Worm (Caenorhabditis elegans) whole organism, midembryonic: Measurements from ENCODE around the gene sld-5.

ENCODE experiments used
- T22C8.4 ChIP-seq: fragments of 200-800 bp; sonication (Bioruptor generic); IDR thresholded peaks from 2 replicates; pipeline ENCODE4 v1.3.6; 2022; ENCODE audit warnings: missing genetic modification characterization, missing compliant biosample characterization
- cog-1 ChIP-seq: sonication (generic microtip); optimal IDR thresholded peaks from 2 replicates; lab custom pipeline; 2016; ENCODE audit warnings: missing genetic modification characterization, missing compliant biosample characterization
- flt-1 ChIP-seq: fragments of 200-800 bp; sonication (Bioruptor generic); IDR thresholded peaks from 2 replicates; pipeline ENCODE4 v1.3.6; 2022; ENCODE audit warnings: missing genetic modification characterization, missing compliant biosample characterization
- klf-2 ChIP-seq: fragments of 200-800 bp; sonication (Bioruptor generic); conservative IDR thresholded peaks from 2 replicates; pipeline ENCODE4 v1.3.6; 2022; ENCODE audit warnings: missing genetic modification reagents, missing genetic modification characterization, missing compliant biosample characterization
- med-1 ChIP-seq: sonication (generic microtip); optimal IDR thresholded peaks from 2 replicates; lab custom pipeline; 2017; ENCODE audit warnings: missing genetic modification characterization, mild to moderate bottlenecking, missing compliant biosample characterization, antibody characterized with exemption, missing genetic modification reagents; ENCODE audit not compliant: insufficient read depth
- ref-1 ChIP-seq: fragments of 200-800 bp; sonication (Bioruptor generic); conservative IDR thresholded peaks from 2 replicates; pipeline ENCODE4 v1.3.6; 2022; ENCODE audit warnings: missing genetic modification reagents, missing genetic modification characterization, missing compliant biosample characterization
- tab-1 ChIP-seq: fragments of 200-800 bp; sonication (Bioruptor generic); IDR thresholded peaks from 2 replicates; pipeline ENCODE4 v1.3.6; 2022; ENCODE audit warnings: missing genetic modification characterization, missing compliant biosample characterization
- ztf-23 ChIP-seq: fragments of 200-800 bp; sonication (Bioruptor generic); IDR thresholded peaks from 2 replicates; pipeline ENCODE4 v1.3.6; 2022; ENCODE audit warnings: missing genetic modification reagents, missing genetic modification characterization, missing compliant biosample characterization
- ztf-29 ChIP-seq: fragments of 200-800 bp; sonication (Bioruptor generic); IDR thresholded peaks from 2 replicates; pipeline ENCODE4 v1.3.6; 2022; ENCODE audit warnings: missing genetic modification reagents, missing genetic modification characterization, missing compliant biosample characterization

The sld-5 gene

ce11 chrV:20237429-20237828 is at the start of gene sld-5:
sld-5 (minus strand) TSS chrV:20237745.
- TF ChIP-seq T22C8.4 (GFP tag; lab: Robert Waterston, UW) (no peak), ztf-23 (GFP tag; lab: Robert Waterston, UW) (no peak), med-1 (GFP tag; lab: Kevin White, UChicago) (no peak), flt-1 (GFP tag; lab: Robert Waterston, UW) (no peak), cog-1 (tag; lab: Kevin White, UChicago) (no peak), klf-2 (GFP tag; lab: Robert Waterston, UW) (no peak)

ce11 chrV:20282827-20283226 is 45.3 kb upstream of the sld-5 start:
- TF ChIP-seq klf-2 (GFP tag; lab: Robert Waterston, UW), result no peak
- TF ChIP-seq ref-1 (GFP tag; lab: Robert Waterston, UW), result no peak
- no peak for TF ChIP-seq tab-1 (GFP tag; lab: Robert Waterston, UW)
- no peak for TF ChIP-seq ztf-23 (GFP tag; lab: Robert Waterston, UW)
- no peak for TF ChIP-seq ztf-29
- TF ChIP-seq flt-1 (GFP tag; lab: Robert Waterston, UW), result no peak
- TF ChIP-seq cog-1 (tag; lab: Kevin White, UChicago), result no peak
- TF ChIP-seq med-1 (GFP tag; lab: Kevin White, UChicago), result no peak
- no peak for TF ChIP-seq T22C8.4 (GFP tag; lab: Robert Waterston, UW)

ce11 chrV:20279811-20280317 is 42.3 kb upstream of the sld-5 start, which contains the start of gene pqn-94:
pqn-94 (minus strand) TSS chrV:20279861.
- TF ChIP-seq T22C8.4 (GFP tag; lab: Robert Waterston, UW) (no peak), ztf-23 (GFP tag; lab: Robert Waterston, UW) (no peak), cog-1 (tag; lab: Kevin White, UChicago) (no peak), klf-2 (GFP tag; lab: Robert Waterston, UW) (no peak), flt-1 (GFP tag; lab: Robert Waterston, UW) (no peak), ref-1 (GFP tag; lab: Robert Waterston, UW) (no peak)

- TF ChIP-seq med-1 (GFP tag; lab: Kevin White, UChicago), result no peak
- no peak for TF ChIP-seq cog-1 (tag; lab: Kevin White, UChicago)
- no peak for TF ChIP-seq ref-1 (GFP tag; lab: Robert Waterston, UW)
- TF ChIP-seq klf-2 (GFP tag; lab: Robert Waterston, UW), result no peak
- no peak for TF ChIP-seq tab-1 (GFP tag; lab: Robert Waterston, UW)
- no peak for TF ChIP-seq ztf-29
- TF ChIP-seq flt-1 (GFP tag; lab: Robert Waterston, UW), result no peak
- TF ChIP-seq T22C8.4 (GFP tag; lab: Robert Waterston, UW), result no peak
- TF ChIP-seq ztf-23 (GFP tag; lab: Robert Waterston, UW), result no peak
Observed at ce11 chrV:20279309-20279708, 41.8 kb upstream of the sld-5 start.

- TF ChIP-seq ztf-29, result no peak
Observed at ce11 chrV:20276923-20277322, 39.4 kb upstream of the sld-5 start.

- TF ChIP-seq tab-1 (GFP tag; lab: Robert Waterston, UW) (no peak), med-1 (GFP tag; lab: Kevin White, UChicago) (no peak), ref-1 (GFP tag; lab: Robert Waterston, UW) (no peak), ztf-29 (no peak), klf-2 (GFP tag; lab: Robert Waterston, UW) (no peak), T22C8.4 (GFP tag; lab: Robert Waterston, UW) (no peak), flt-1 (GFP tag; lab: Robert Waterston, UW) (no peak), ztf-23 (GFP tag; lab: Robert Waterston, UW) (no peak)
Observed at ce11 chrV:20269661-20270137, 32.2 kb upstream of the sld-5 start, which contains the start of the genes prmt-1 and cdkr-3. prmt-1 (minus strand) TSS chrV:20269711. cdkr-3 (plus strand) TSS chrV:20270107.

ce11 chrV:20266992-20267391 is 29.4 kb upstream of the sld-5 start, which contains the start of gene mdt-17:
mdt-17 (minus strand) TSS chrV:20267247.
- TF ChIP-seq flt-1 (GFP tag; lab: Robert Waterston, UW) (no peak), ztf-23 (GFP tag; lab: Robert Waterston, UW) (no peak), ztf-29 (no peak), cog-1 (tag; lab: Kevin White, UChicago) (no peak), T22C8.4 (GFP tag; lab: Robert Waterston, UW) (no peak), klf-2 (GFP tag; lab: Robert Waterston, UW) (no peak), med-1 (GFP tag; lab: Kevin White, UChicago) (no peak), ref-1 (GFP tag; lab: Robert Waterston, UW) (no peak), tab-1 (GFP tag; lab: Robert Waterston, UW) (no peak)

ce11 chrV:20249438-20250120 is 12.0 kb upstream of the sld-5 start, which contains the start of gene swsn-1:
swsn-1 (minus strand) TSS chrV:20249488.
- TF ChIP-seq flt-1 (GFP tag; lab: Robert Waterston, UW) (peak; percentile 16; the same call in 1 of the 2 replicates), ref-1 (GFP tag; lab: Robert Waterston, UW) (no peak), T22C8.4 (GFP tag; lab: Robert Waterston, UW) (peak; percentile 80), klf-2 (GFP tag; lab: Robert Waterston, UW) (no peak; the same call in 1 of the 2 replicates)

ce11 chrV:20241243-20241862 is 3.8 kb upstream of the sld-5 start:
- TF ChIP-seq med-1 (GFP tag; lab: Kevin White, UChicago) (no peak), flt-1 (GFP tag; lab: Robert Waterston, UW) (0 out of 2 replicates have a peak, but pooled peaks have one; percentile 41), ztf-23 (GFP tag; lab: Robert Waterston, UW) (no peak), T22C8.4 (GFP tag; lab: Robert Waterston, UW) (no peak), klf-2 (GFP tag; lab: Robert Waterston, UW) (no peak)
